Fruit fly (Drosophila melanogaster) whole organism, embryonic: ENCODE results near the gene dpr9.

Source experiments
- CG10959 ChIP-seq: fragments of 200-800 bp; sonication (Bioruptor generic); IDR thresholded peaks from 2 replicates; pipeline ENCODE4 v1.3.6; 2022; ENCODE audit warnings: missing biosample characterization, missing genetic modification characterization
- CG11247 ChIP-seq: fragments of 200-800 bp; sonication (Bioruptor generic); IDR thresholded peaks from 2 replicates; pipeline ENCODE4 v1.3.6; 2022; ENCODE audit warnings: missing biosample characterization, missing genetic modification characterization
- CG11456 ChIP-seq: fragments of 200-800 bp; sonication (Bioruptor generic); IDR thresholded peaks from 3 replicates; pipeline ENCODE4 v1.3.6; 2022; ENCODE audit warnings: missing biosample characterization, missing genetic modification characterization
- CG11695 ChIP-seq: fragments of 200-800 bp; sonication (Bioruptor generic); IDR thresholded peaks from 3 replicates; pipeline ENCODE4 v1.3.6; 2022; ENCODE audit warnings: missing biosample characterization, missing genetic modification characterization
- CG11723 ChIP-seq: fragments of 200-800 bp; sonication (Bioruptor generic); optimal IDR thresholded peaks from 2 replicates; lab custom pipeline; 2017; ENCODE audit warnings: missing biosample characterization, mild to moderate bottlenecking, missing genetic modification characterization
- CG15601 ChIP-seq: fragments of 200-800 bp; sonication (Bioruptor generic); optimal IDR thresholded peaks from 3 replicates; lab custom pipeline; 2019; ENCODE audit warnings: missing biosample characterization, mild to moderate bottlenecking, missing genetic modification characterization, moderate library complexity
- CG1647 ChIP-seq: fragments of 200-800 bp; sonication (Bioruptor generic); optimal IDR thresholded peaks from 3 replicates; lab custom pipeline; 2016; ENCODE audit warnings: missing biosample characterization, missing genetic modification characterization
- CG16779 ChIP-seq: fragments of 200-800 bp; sonication (Bioruptor generic); IDR thresholded peaks from 2 replicates; pipeline ENCODE4 v1.3.6; 2022; ENCODE audit warnings: missing biosample characterization, missing genetic modification characterization
- CG16815 ChIP-seq: fragments of 200-800 bp; sonication (Bioruptor generic); optimal IDR thresholded peaks from 3 replicates; lab custom pipeline; 2017; ENCODE audit warnings: missing biosample characterization, mild to moderate bottlenecking, missing genetic modification characterization
- CG16863 ChIP-seq: fragments of 200-800 bp; sonication (Bioruptor generic); optimal IDR thresholded peaks from 3 replicates; lab custom pipeline; 2016; ENCODE audit warnings: missing biosample characterization, missing genetic modification characterization
- CG18011 ChIP-seq: fragments of 200-800 bp; sonication (Bioruptor generic); optimal IDR thresholded peaks from 2 replicates; lab custom pipeline; 2017; ENCODE audit warnings: missing biosample characterization, missing genetic modification characterization, mild to moderate bottlenecking, moderate library complexity, missing genotype
- CG18619 ChIP-seq: fragments of 200-800 bp; sonication (Bioruptor generic); optimal IDR thresholded peaks from 3 replicates; lab custom pipeline; 2017; ENCODE audit warnings: missing biosample characterization, mild to moderate bottlenecking, missing genetic modification characterization
- CG33557 ChIP-seq: fragments of 200-800 bp; sonication (Bioruptor generic); optimal IDR thresholded peaks from 2 replicates; lab custom pipeline; 2019; ENCODE audit warnings: missing biosample characterization, mild to moderate bottlenecking, missing genetic modification characterization, moderate library complexity
- CG34376 ChIP-seq: fragments of 200-800 bp; sonication (Bioruptor generic); optimal IDR thresholded peaks from 2 replicates; lab custom pipeline; 2018; ENCODE audit warnings: missing biosample characterization, mild to moderate bottlenecking, missing genetic modification characterization
- CG4730 ChIP-seq: fragments of 200-800 bp; sonication (Bioruptor generic); IDR thresholded peaks from 2 replicates; pipeline ENCODE4 v1.3.6; 2022; ENCODE audit warnings: missing biosample characterization, missing genetic modification characterization
- CG7357 ChIP-seq: fragments of 200-800 bp; sonication (Bioruptor generic); IDR thresholded peaks from 3 replicates; pipeline ENCODE4 v1.3.6; 2022; ENCODE audit warnings: missing biosample characterization, missing genetic modification characterization
- CG7556 ChIP-seq: fragments of 200-800 bp; sonication (Bioruptor generic); optimal IDR thresholded peaks from 2 replicates; lab custom pipeline; 2017; ENCODE audit warnings: missing biosample characterization, mild to moderate bottlenecking, missing genetic modification characterization
- CG7963 ChIP-seq: fragments of 200-800 bp; sonication (Bioruptor generic); IDR thresholded peaks from 3 replicates; pipeline ENCODE4 v1.3.6; 2022; ENCODE audit warnings: missing biosample characterization, missing genetic modification characterization; ENCODE audit not compliant: partially characterized antibody
- CG8089 ChIP-seq: fragments of 200-800 bp; sonication (Bioruptor generic); optimal IDR thresholded peaks from 3 replicates; lab custom pipeline; 2016; ENCODE audit warnings: missing biosample characterization, missing genetic modification characterization
- CG9932 ChIP-seq: fragments of 200-800 bp; sonication (Bioruptor generic); IDR thresholded peaks from 2 replicates; pipeline ENCODE4 v1.3.6; 2022; ENCODE audit warnings: missing biosample characterization, missing genetic modification characterization
- D ChIP-seq, 2 experiments: fragments of 200-800 bp in 1 of 2; fragments of >200 bp in 1 of 2; sonication (Bioruptor generic) in 1 of 2; optimal IDR thresholded peaks; 2 replicates in 1 of 2; 3 replicates in 1 of 2; lab custom pipeline; 2017; ENCODE audit warnings: mild to moderate bottlenecking in 1 of 2, missing biosample characterization in 1 of 2, missing genetic modification characterization in 1 of 2, missing genetic modification reagents in 1 of 2
- Dll ChIP-seq: fragments of 200-800 bp; sonication (Bioruptor generic); IDR thresholded peaks from 4 replicates; pipeline ENCODE4 v1.3.6; 2022; ENCODE audit warnings: missing biosample characterization, missing genetic modification characterization; ENCODE audit not compliant: partially characterized antibody
- Hr3 ChIP-seq: fragments of 200-800 bp; sonication (Bioruptor generic); optimal IDR thresholded peaks from 3 replicates; lab custom pipeline; 2016; ENCODE audit warnings: missing biosample characterization, missing genetic modification characterization
- Hr51 ChIP-seq, 2 experiments: fragments of 200-800 bp; sonication (Bioruptor generic); optimal IDR thresholded peaks; 2 replicates in 1 of 2; 3 replicates in 1 of 2; lab custom pipeline; 2016 to 2018; ENCODE audit warnings: missing biosample characterization in 2 of 2, missing genetic modification characterization in 2 of 2, mild to moderate bottlenecking in 1 of 2, moderate library complexity in 1 of 2
- Med ChIP-seq: fragments of 200-800 bp; sonication (Bioruptor generic); peaks from one replicate; lab custom pipeline; 2016; ENCODE audit warnings: missing biosample characterization, missing genetic modification characterization, mild to moderate bottlenecking, inconsistent platforms, moderate library complexity
- Neu2 ChIP-seq: fragments of 200-800 bp; sonication (Bioruptor generic); optimal IDR thresholded peaks from 3 replicates; lab custom pipeline; 2016; ENCODE audit warnings: missing biosample characterization, missing genetic modification characterization, borderline replicate concordance
- Rfx ChIP-seq: fragments of 200-800 bp; sonication (Bioruptor generic); IDR thresholded peaks from 2 replicates; pipeline ENCODE4 v1.3.6; 2022; ENCODE audit warnings: missing biosample characterization, missing genetic modification characterization
- Taf1 ChIP-seq: fragments of 200-800 bp; sonication (Bioruptor generic); IDR thresholded peaks from 2 replicates; pipeline ENCODE4 v1.3.6; 2022; ENCODE audit warnings: missing biosample characterization, missing genetic modification characterization
- Trl ChIP-seq, 3 experiments: fragments of >200 bp in 2 of 3; fragments of 200-800 bp in 1 of 3; sonication (Bioruptor generic) in 1 of 3; optimal IDR thresholded peaks; 2 replicates in 1 of 3; 3 replicates in 2 of 3; lab custom pipeline; 2016 to 2017; ENCODE audit warnings: missing biosample characterization in 1 of 3, missing genetic modification characterization in 1 of 3
- Usf ChIP-seq: fragments of 200-800 bp; sonication (Bioruptor generic); optimal IDR thresholded peaks from 2 replicates; lab custom pipeline; 2017; ENCODE audit warnings: missing genotype, missing biosample characterization, missing genetic modification characterization
- Xbp1 ChIP-seq: fragments of 200-800 bp; sonication (Bioruptor generic); optimal IDR thresholded peaks from 3 replicates; lab custom pipeline; 2016; ENCODE audit warnings: missing biosample characterization, mild to moderate bottlenecking, missing genetic modification characterization
- aop ChIP-seq: fragments of 200-800 bp; sonication (Bioruptor generic); IDR thresholded peaks from 2 replicates; pipeline ENCODE4 v1.3.6; 2022; ENCODE audit warnings: missing biosample characterization, missing genetic modification characterization
- ap ChIP-seq: fragments of 200-800 bp; sonication (Bioruptor generic); IDR thresholded peaks from 2 replicates; pipeline ENCODE4 v1.3.6; 2022; ENCODE audit warnings: missing biosample characterization, missing genetic modification characterization
- ato ChIP-seq: fragments of 200-800 bp; sonication (Bioruptor generic); IDR thresholded peaks from 2 replicates; pipeline ENCODE4 v1.3.6; 2022; ENCODE audit warnings: missing biosample characterization, missing genetic modification characterization; ENCODE audit not compliant: partially characterized antibody
- bcd ChIP-seq: fragments of 200-800 bp; sonication (Bioruptor generic); optimal IDR thresholded peaks from 2 replicates; lab custom pipeline; 2017; ENCODE audit warnings: missing biosample characterization, mild to moderate bottlenecking, missing genetic modification characterization
- bigmax ChIP-seq: fragments of 200-800 bp; sonication (Bioruptor generic); optimal IDR thresholded peaks from 2 replicates; lab custom pipeline; 2018; ENCODE audit warnings: missing biosample characterization, mild to moderate bottlenecking, missing genetic modification characterization
- cg ChIP-seq: fragments of 200-800 bp; sonication (Bioruptor generic); optimal IDR thresholded peaks from 3 replicates; lab custom pipeline; 2019; ENCODE audit warnings: missing biosample characterization, mild to moderate bottlenecking, missing genetic modification characterization, moderate library complexity
- gce ChIP-seq: fragments of 200-800 bp; sonication (Bioruptor generic); IDR thresholded peaks from 3 replicates; pipeline ENCODE4 v1.3.6; 2022; ENCODE audit warnings: missing biosample characterization, missing genetic modification characterization
- gsb-n ChIP-seq: fragments of 200-800 bp; sonication (Bioruptor generic); optimal IDR thresholded peaks from 3 replicates; lab custom pipeline; 2018; ENCODE audit warnings: missing biosample characterization, mild to moderate bottlenecking, missing genetic modification characterization
- jing ChIP-seq: fragments of 200-800 bp; sonication (Bioruptor generic); optimal IDR thresholded peaks from 2 replicates; lab custom pipeline; 2018; ENCODE audit warnings: missing biosample characterization, mild to moderate bottlenecking, missing genetic modification characterization
- lmd ChIP-seq: fragments of 200-800 bp; sonication (Bioruptor generic); IDR thresholded peaks from 2 replicates; pipeline ENCODE4 v1.3.6; 2022; ENCODE audit warnings: missing biosample characterization, missing genetic modification characterization
- oc ChIP-seq: fragments of 200-800 bp; sonication (Bioruptor generic); optimal IDR thresholded peaks from 2 replicates; lab custom pipeline; 2018; ENCODE audit warnings: missing biosample characterization, mild to moderate bottlenecking, missing genetic modification characterization, moderate library complexity
- odd ChIP-seq: fragments of 200-800 bp; sonication (Bioruptor generic); optimal IDR thresholded peaks from 2 replicates; lab custom pipeline; 2017; ENCODE audit warnings: missing biosample characterization, mild to moderate bottlenecking, missing genetic modification characterization
- pzg ChIP-seq: fragments of 200-800 bp; sonication (Bioruptor generic); optimal IDR thresholded peaks from 3 replicates; lab custom pipeline; 2018; ENCODE audit warnings: missing biosample characterization, mild to moderate bottlenecking, missing genetic modification characterization, moderate library complexity
- repo ChIP-seq: fragments of 200-800 bp; sonication (Bioruptor generic); optimal IDR thresholded peaks from 2 replicates; lab custom pipeline; 2016; ENCODE audit warnings: missing biosample characterization, missing genetic modification characterization
- rib ChIP-seq: fragments of 200-800 bp; sonication (Bioruptor generic); IDR thresholded peaks from 2 replicates; pipeline ENCODE4 v1.3.6; 2022; ENCODE audit warnings: missing biosample characterization, missing genetic modification characterization
- scrt ChIP-seq: fragments of 200-800 bp; sonication (Bioruptor generic); optimal IDR thresholded peaks from 2 replicates; lab custom pipeline; 2018; ENCODE audit warnings: missing biosample characterization, mild to moderate bottlenecking, missing genetic modification characterization, moderate library complexity
- ssp ChIP-seq: fragments of 200-800 bp; sonication (Bioruptor generic); IDR thresholded peaks from 2 replicates; pipeline ENCODE4 v1.3.6; 2022; ENCODE audit warnings: missing biosample characterization, missing genetic modification characterization
- ttk ChIP-seq: fragments of 200-800 bp; sonication (Bioruptor generic); IDR thresholded peaks from 2 replicates; pipeline ENCODE4 v2.1.2; 2022; ENCODE audit warnings: missing biosample characterization, missing genetic modification characterization
- tx ChIP-seq: fragments of 200-800 bp; sonication (Bioruptor generic); optimal IDR thresholded peaks from 2 replicates; lab custom pipeline; 2016; ENCODE audit warnings: missing biosample characterization, missing genetic modification characterization
- wdn ChIP-seq: fragments of 200-800 bp; sonication (Bioruptor generic); IDR thresholded peaks from 2 replicates; pipeline ENCODE4 v1.3.6; 2022; ENCODE audit warnings: missing biosample characterization, missing genetic modification characterization

The dpr9 gene

DNA sequence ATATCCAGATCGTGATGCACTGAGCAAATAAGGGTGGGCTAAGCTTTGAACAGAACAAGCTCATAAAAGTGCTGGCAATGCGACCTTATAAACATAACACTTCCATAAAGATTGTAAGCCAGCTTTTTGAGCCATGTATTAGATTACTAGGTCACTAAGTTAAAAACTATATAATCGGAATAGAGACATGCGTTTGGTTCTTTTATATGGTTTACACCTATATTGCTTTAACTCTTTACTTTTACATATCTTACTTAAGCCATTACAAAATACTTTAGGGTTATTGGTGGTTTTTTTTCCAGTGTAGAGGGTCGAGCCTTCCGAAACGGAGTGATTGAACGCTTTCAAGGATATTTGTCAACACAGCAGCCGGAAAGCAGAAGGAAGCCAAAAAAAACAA, 15.3 kb upstream of the dpr9 start (continued):
- no peak for TF ChIP-seq Trl (optimal IDR thresholded peaks at IDR 0.05; lab: Kevin White, UChicago)
- no peak for TF ChIP-seq Trl (GFP tag; optimal IDR thresholded peaks at IDR 0.05; lab: Kevin White, UChicago)
- TF ChIP-seq Usf (GFP tag; lab: Kevin White, UChicago): no peak
- no peak for TF ChIP-seq CG34376 (GFP tag; lab: Kevin White, UChicago)
- TF ChIP-seq lmd: no peak
- no peak for TF ChIP-seq CG11695 (GFP tag; lab: Robert Waterston, UW)
- no peak for TF ChIP-seq Taf1
- TF ChIP-seq tx (GFP tag; lab: Kevin White, UChicago): no peak
- no peak for TF ChIP-seq Hr3 (GFP tag; lab: Kevin White, UChicago)
- peak; percentile 10 for TF ChIP-seq bcd
- TF ChIP-seq Dll: no peak
- TF ChIP-seq oc (tag; lab: Kevin White, UChicago): no peak
- no peak for TF ChIP-seq CG8089
- TF ChIP-seq D (optimal IDR thresholded peaks at IDR 0.05; lab: Kevin White, UChicago): no peak
- TF ChIP-seq D (GFP tag; optimal IDR thresholded peaks at IDR 0.05; lab: Kevin White, UChicago): peak; percentile 22
- TF ChIP-seq CG11723 (GFP tag; lab: Kevin White, UChicago): no peak
- TF ChIP-seq CG10959 (GFP tag; lab: Robert Waterston, UW): no peak
- no peak for TF ChIP-seq CG7556 (GFP tag; lab: Kevin White, UChicago)
- TF ChIP-seq pzg: no peak
- no peak for TF ChIP-seq jing (GFP tag; lab: Kevin White, UChicago)
- no peak for TF ChIP-seq CG7963
- no peak for TF ChIP-seq aop
- TF ChIP-seq CG18619 (GFP tag; lab: Kevin White, UChicago): no peak
- TF ChIP-seq wdn: no peak
- no peak for TF ChIP-seq CG16815 (GFP tag; lab: Kevin White, UChicago)
- no peak for TF ChIP-seq CG16779 (GFP tag; lab: Robert Waterston, UW)
- no peak for TF ChIP-seq gsb-n (tag; lab: Kevin White, UChicago)
- no peak for TF ChIP-seq ap
- no peak for TF ChIP-seq ttk (GFP tag; lab: Robert Waterston, UW)
- TF ChIP-seq CG1647 (GFP tag; lab: Kevin White, UChicago): no peak
- TF ChIP-seq CG33557 (GFP tag; lab: Kevin White, UChicago): peak; percentile 22
- peak; percentile 3 for TF ChIP-seq Med (GFP tag; lab: Kevin White, UChicago)
- TF ChIP-seq repo (GFP tag; lab: Kevin White, UChicago): no peak
- TF ChIP-seq odd: no peak
- TF ChIP-seq CG15601 (tag; lab: Kevin White, UChicago): peak; percentile 3
- no peak for TF ChIP-seq scrt (GFP tag; lab: Kevin White, UChicago)
- TF ChIP-seq cg: no peak
- TF ChIP-seq bigmax (GFP tag; lab: Kevin White, UChicago): no peak
- no peak for TF ChIP-seq CG11247 (GFP tag; lab: Robert Waterston, UW)
- no peak for TF ChIP-seq Rfx (GFP tag; lab: Robert Waterston, UW)
- no peak for TF ChIP-seq CG9932 (GFP tag; lab: Robert Waterston, UW)
- TF ChIP-seq rib: no peak
- TF ChIP-seq ssp: no peak
- no peak for TF ChIP-seq gce (GFP tag; lab: Robert Waterston, UW)
- no peak for TF ChIP-seq ato
- no peak for TF ChIP-seq CG18011 (GFP tag; lab: Kevin White, UChicago)
- no peak for TF ChIP-seq CG7357 (GFP tag; lab: Robert Waterston, UW)
- TF ChIP-seq Xbp1 (GFP tag; lab: Kevin White, UChicago): no peak
- TF ChIP-seq Neu2 (GFP tag; lab: Kevin White, UChicago): no peak
- no peak for TF ChIP-seq CG16863
- no peak for TF ChIP-seq Hr51 (GFP tag; optimal IDR thresholded peaks at IDR 0.05; lab: Kevin White, UChicago)
- TF ChIP-seq CG4730: no peak
- TF ChIP-seq CG11456 (GFP tag; lab: Robert Waterston, UW): no peak
- TF ChIP-seq, all 482 proteins: peak for 37
